Fruit fly (Drosophila melanogaster): Measurements from ENCODE around the gene CG34404.

DNA sequence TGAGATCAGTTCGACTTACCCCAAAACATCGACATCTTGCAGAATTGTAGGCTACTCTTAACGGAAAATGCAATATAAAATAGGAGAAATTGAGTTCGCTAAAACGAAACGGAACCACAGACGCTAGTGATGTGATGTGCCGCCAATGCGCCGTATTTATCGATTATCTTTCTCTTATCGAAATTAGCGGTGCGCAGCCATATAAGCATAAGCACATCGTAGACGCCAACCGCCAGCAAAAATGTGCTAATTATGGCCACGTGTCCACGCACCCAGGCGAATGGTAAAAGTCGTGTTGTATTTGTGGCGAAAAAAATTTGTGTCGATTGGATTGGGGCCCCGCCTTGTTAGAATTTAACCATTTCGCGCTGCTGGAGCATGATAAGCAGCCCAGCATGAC, 34.5 kb downstream of the CG34404 start, which contains the start of the genes Fkbp39 and Cyfip:
- TF ChIP-seq CG4707 (GFP tag; optimal IDR thresholded peaks at IDR 0.05) (no peak), Dip2 (GFP tag; IDR thresholded peaks at IDR 0.05) (no peak), CG8478 (optimal IDR thresholded peaks at IDR 0.05) (no peak), E2f2 (GFP tag; IDR thresholded peaks at IDR 0.05) (peak; percentile 78), CG4282 (GFP tag; optimal IDR thresholded peaks at IDR 0.05) (peak; percentile 35), Ptx1 (GFP tag; IDR thresholded peaks at IDR 0.05) (peak; percentile 39; the same call in 1 of the 2 replicates), CG6765 (GFP tag; optimal IDR thresholded peaks at IDR 0.05) (no peak), Asciz (GFP tag; optimal IDR thresholded peaks at IDR 0.05) (no peak), Antp (GFP tag; optimal IDR thresholded peaks at IDR 0.05) (peak; percentile 63), H2.0 (GFP tag; IDR thresholded peaks at IDR 0.05) (no peak)
